Fruit fly (Drosophila melanogaster) whole organism: ENCODE results near the gene spz5.

Experiments used
- CG8478 ChIP-seq: fragments of >200 bp; optimal IDR thresholded peaks from 2 replicates; lab custom pipeline; 2018; ENCODE audit warnings: inconsistent platforms
- Dll ChIP-seq: fragments of >200 bp; optimal IDR thresholded peaks from 2 replicates; lab custom pipeline; 2017
- EcR ChIP-seq, 2 experiments: fragments of >200 bp; optimal IDR thresholded peaks; 2 replicates each; lab custom pipeline; 2017; ENCODE audit warnings: missing biosample characterization in 2 of 2, missing genetic modification characterization in 2 of 2, missing genetic modification reagents in 2 of 2
- pan ChIP-seq: fragments of >200 bp; optimal IDR thresholded peaks from 2 replicates; lab custom pipeline; 2017
- psq ChIP-seq: fragments of >200 bp; optimal IDR thresholded peaks from 2 replicates; lab custom pipeline; 2017
- usp ChIP-seq: fragments of >200 bp; optimal IDR thresholded peaks from 2 replicates; lab custom pipeline; 2017; ENCODE audit warnings: missing biosample characterization, missing genetic modification characterization, mixed read lengths

The spz5 gene

DNA sequence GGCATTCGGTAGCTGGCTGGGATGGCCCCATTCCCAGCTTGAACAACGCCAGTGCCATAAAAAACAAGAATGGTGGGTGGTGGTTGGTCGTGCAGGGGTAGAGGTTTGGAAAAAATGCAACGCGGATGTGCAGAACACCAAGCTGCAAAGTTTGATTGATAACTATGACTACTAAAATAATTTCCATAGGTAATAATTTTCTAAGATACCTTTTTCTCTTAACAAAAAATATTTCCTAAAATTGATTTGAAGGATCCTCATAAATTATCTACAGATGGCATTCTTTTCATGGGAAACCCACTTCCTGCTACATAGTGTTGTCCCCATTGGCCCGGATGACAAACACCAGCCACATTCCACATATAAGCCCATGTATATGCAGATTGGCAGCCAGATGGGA, 43.7 kb downstream of the spz5 start:
- TF ChIP-seq usp (GFP tag; lab: Kevin White, UChicago), result no peak
- TF ChIP-seq CG8478 (lab: Kevin White, UChicago), result no peak
- TF ChIP-seq EcR (GFP tag; optimal IDR thresholded peaks at IDR 0.05; lab: Kevin White, UChicago), result no peak
- no peak for TF ChIP-seq pan
- no peak for TF ChIP-seq Dll (lab: Kevin White, UChicago)
- TF ChIP-seq psq (lab: Kevin White, UChicago), result no peak

- TF ChIP-seq EcR (GFP tag; optimal IDR thresholded peaks at IDR 0.05; lab: Kevin White, UChicago) (no peak), CG8478 (lab: Kevin White, UChicago) (no peak), usp (GFP tag; lab: Kevin White, UChicago) (no peak), Dll (lab: Kevin White, UChicago) (no peak), psq (lab: Kevin White, UChicago) (no peak)
Observed at dm6 chr3L:2847257-2847656, 44.7 kb downstream of the spz5 start.

dm6 chr3L:2845630-2846029, 46.3 kb downstream of the spz5 start:
- TF ChIP-seq Dll (lab: Kevin White, UChicago) (no peak), EcR (GFP tag; optimal IDR thresholded peaks at IDR 0.05; lab: Kevin White, UChicago) (no peak), CG8478 (lab: Kevin White, UChicago) (no peak), usp (GFP tag; lab: Kevin White, UChicago) (no peak), pan (no peak), psq (lab: Kevin White, UChicago) (no peak)

- peak; percentile 51 for TF ChIP-seq pan
- TF ChIP-seq Dll (lab: Kevin White, UChicago), result no peak
Observed at dm6 chr3L:2844913-2845610, 46.9 kb downstream of the spz5 start.

DNA sequence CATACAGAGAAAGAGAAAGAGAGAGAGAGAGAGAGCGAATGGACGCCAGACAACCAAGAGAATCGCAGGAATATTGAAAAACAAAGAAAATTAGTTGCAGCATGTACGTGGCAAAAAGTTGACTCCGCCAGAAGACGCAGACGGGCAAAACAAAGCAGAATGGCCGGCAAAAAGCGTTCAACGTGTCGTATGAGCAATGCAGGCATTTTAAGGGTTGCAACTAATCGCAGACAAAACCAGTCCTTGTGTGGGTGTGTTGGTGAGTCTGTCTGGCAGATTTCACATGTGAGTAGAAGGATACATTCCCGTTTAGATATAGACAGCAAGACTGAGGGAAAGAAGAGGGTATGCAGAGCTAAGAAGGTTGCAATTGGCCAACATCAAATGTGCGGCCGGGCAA, 47.5 kb downstream of the spz5 start:
- no peak for TF ChIP-seq EcR (GFP tag; optimal IDR thresholded peaks at IDR 0.05; lab: Kevin White, UChicago)
- no peak for TF ChIP-seq psq (lab: Kevin White, UChicago)
- TF ChIP-seq CG8478 (lab: Kevin White, UChicago), result no peak
- TF ChIP-seq Dll (lab: Kevin White, UChicago), result no peak
- no peak for TF ChIP-seq pan
- no peak for TF ChIP-seq usp (GFP tag; lab: Kevin White, UChicago)

DNA sequence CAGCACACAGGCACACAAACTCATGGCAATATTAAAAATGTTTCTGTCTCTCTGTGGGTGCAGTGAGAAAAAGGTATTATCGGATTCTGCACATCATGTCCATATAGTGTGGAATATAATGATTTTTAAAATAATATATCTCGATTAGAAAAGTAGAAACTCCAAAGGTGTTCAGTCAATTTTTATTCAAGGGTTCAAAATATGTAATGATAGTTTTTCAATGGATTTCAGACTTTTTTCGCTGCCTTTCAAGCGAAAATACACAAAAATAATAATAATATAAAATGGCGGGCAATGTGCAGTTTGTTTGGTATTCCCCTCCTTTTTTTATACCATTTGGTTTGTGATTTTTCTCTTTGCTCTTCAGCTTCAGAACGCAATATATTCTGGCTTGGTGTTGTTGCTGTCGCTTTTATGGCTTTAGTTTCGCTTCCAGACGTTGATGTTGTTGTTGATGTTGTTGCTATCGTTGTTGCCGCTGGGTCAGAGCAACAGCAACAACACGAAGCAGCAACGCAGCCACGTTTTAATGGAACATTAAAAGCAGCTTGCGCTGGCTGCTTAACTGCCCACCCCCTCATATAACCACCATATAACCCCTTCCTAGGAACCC, 53.7 kb downstream of the spz5 start:
- TF ChIP-seq usp (GFP tag; lab: Kevin White, UChicago), result no peak
- no peak for TF ChIP-seq psq (lab: Kevin White, UChicago)
- TF ChIP-seq EcR (GFP tag; optimal IDR thresholded peaks at IDR 0.05; lab: Kevin White, UChicago), result no peak
- no peak for TF ChIP-seq CG8478 (lab: Kevin White, UChicago)
- TF ChIP-seq Dll (lab: Kevin White, UChicago), result no peak
- TF ChIP-seq pan, result no peak

DNA sequence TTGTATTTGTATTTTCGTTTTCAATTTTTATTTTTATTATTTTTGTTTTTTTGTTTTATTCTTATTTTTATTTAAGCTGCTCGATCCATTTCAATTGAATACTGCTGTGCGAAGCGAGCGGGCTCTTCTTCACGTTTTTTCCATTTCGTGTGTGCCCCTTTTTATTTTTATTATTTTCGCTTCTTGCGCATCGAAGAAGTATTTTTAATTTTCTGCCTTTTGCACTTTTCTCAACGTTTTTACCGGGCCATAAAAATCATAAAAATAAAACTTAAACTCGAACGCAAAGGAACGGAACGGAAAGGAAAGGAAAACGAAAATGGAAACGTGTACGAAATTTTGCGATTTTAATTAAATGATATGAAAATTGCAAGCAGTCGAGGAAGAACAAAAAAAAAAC, 54.5 kb downstream of the spz5 start:
- TF ChIP-seq Dll (lab: Kevin White, UChicago), result no peak
- no peak for TF ChIP-seq CG8478 (lab: Kevin White, UChicago)
- TF ChIP-seq EcR (GFP tag; optimal IDR thresholded peaks at IDR 0.05; lab: Kevin White, UChicago), result no peak
- TF ChIP-seq psq (lab: Kevin White, UChicago), result no peak
- no peak for TF ChIP-seq pan
- TF ChIP-seq usp (GFP tag; lab: Kevin White, UChicago), result no peak

dm6 chr3L:2835744-2836143, 56.2 kb downstream of the spz5 start:
- TF ChIP-seq Dll (lab: Kevin White, UChicago) (no peak), EcR (GFP tag; optimal IDR thresholded peaks at IDR 0.05; lab: Kevin White, UChicago) (no peak)

dm6 chr3L:2834980-2835379, 57.0 kb downstream of the spz5 start:
- TF ChIP-seq EcR (GFP tag; optimal IDR thresholded peaks at IDR 0.05; lab: Kevin White, UChicago) (no peak), CG8478 (lab: Kevin White, UChicago) (no peak), usp (GFP tag; lab: Kevin White, UChicago) (no peak), psq (lab: Kevin White, UChicago) (no peak), pan (no peak), Dll (lab: Kevin White, UChicago) (no peak)

- TF ChIP-seq pan, result no peak
- no peak for TF ChIP-seq EcR (GFP tag; optimal IDR thresholded peaks at IDR 0.05; lab: Kevin White, UChicago)
- TF ChIP-seq CG8478 (lab: Kevin White, UChicago), result no peak
- TF ChIP-seq Dll (lab: Kevin White, UChicago), result no peak
- no peak for TF ChIP-seq psq (lab: Kevin White, UChicago)
- TF ChIP-seq usp (GFP tag; lab: Kevin White, UChicago), result no peak
Observed at dm6 chr3L:2833652-2834051, 58.3 kb downstream of the spz5 start.
